Fruit fly (Drosophila melanogaster) whole organism, embryonic: ENCODE measurements around the gene lobo.

ENCODE experiments used
- Ada2b ChIP-seq: fragments of 200-800 bp; sonication (Bioruptor generic); IDR thresholded peaks from 2 replicates; pipeline ENCODE4 v1.3.6; 2022; ENCODE audit warnings: missing biosample characterization, missing genetic modification characterization
- Blimp-1 ChIP-seq: fragments of 200-800 bp; sonication (Bioruptor generic); optimal IDR thresholded peaks from 3 replicates; lab custom pipeline; 2018; ENCODE audit warnings: missing biosample characterization, missing genetic modification characterization, mild to moderate bottlenecking, moderate library complexity, missing genetic modification reagents
- CG10565 ChIP-seq: fragments of 200-800 bp; sonication (Bioruptor generic); optimal IDR thresholded peaks from 3 replicates; lab custom pipeline; 2016; ENCODE audit warnings: missing biosample characterization, mild to moderate bottlenecking, missing genetic modification characterization
- CG11723 ChIP-seq: fragments of 200-800 bp; sonication (Bioruptor generic); optimal IDR thresholded peaks from 2 replicates; lab custom pipeline; 2017; ENCODE audit warnings: missing biosample characterization, mild to moderate bottlenecking, missing genetic modification characterization
- CG14710 ChIP-seq: fragments of 200-800 bp; sonication (Bioruptor generic); optimal IDR thresholded peaks from 3 replicates; lab custom pipeline; 2019; ENCODE audit warnings: missing biosample characterization, mild to moderate bottlenecking, missing genetic modification characterization, moderate library complexity
- CG15011 ChIP-seq: fragments of 200-800 bp; sonication (Bioruptor generic); optimal IDR thresholded peaks from 3 replicates; lab custom pipeline; 2018; ENCODE audit warnings: missing biosample characterization, mild to moderate bottlenecking, missing genetic modification characterization
- CG30403 ChIP-seq: fragments of 200-800 bp; sonication (Bioruptor generic); optimal IDR thresholded peaks from 3 replicates; lab custom pipeline; 2016; ENCODE audit warnings: missing biosample characterization, missing genetic modification characterization
- CG30431 ChIP-seq: fragments of 200-800 bp; sonication (Bioruptor generic); optimal IDR thresholded peaks from 2 replicates; lab custom pipeline; 2017; ENCODE audit warnings: missing biosample characterization, missing genetic modification characterization
- CG31388 ChIP-seq: fragments of 200-800 bp; sonication (Bioruptor generic); optimal IDR thresholded peaks from 2 replicates; lab custom pipeline; 2016; ENCODE audit warnings: missing biosample characterization, missing genetic modification characterization
- CG32532 ChIP-seq: fragments of 200-800 bp; sonication (Bioruptor generic); IDR thresholded peaks from 2 replicates; pipeline ENCODE4 v1.3.6; 2022; ENCODE audit warnings: missing biosample characterization, missing genetic modification characterization
- CG32772 ChIP-seq: fragments of 200-800 bp; sonication (Bioruptor generic); IDR thresholded peaks from 2 replicates; pipeline ENCODE4 v1.3.6; 2022; ENCODE audit warnings: missing biosample characterization, missing genetic modification characterization
- CG6175 ChIP-seq: fragments of 200-800 bp; sonication (Bioruptor generic); IDR thresholded peaks from 3 replicates; pipeline ENCODE4 v1.3.6; 2022; ENCODE audit warnings: missing biosample characterization, missing genetic modification characterization
- CG7928 ChIP-seq: fragments of 200-800 bp; sonication (Bioruptor generic); optimal IDR thresholded peaks from 2 replicates; lab custom pipeline; 2017; ENCODE audit warnings: missing biosample characterization, mild to moderate bottlenecking, missing genetic modification characterization
- CG8944 ChIP-seq: fragments of 200-800 bp; sonication (Bioruptor generic); optimal IDR thresholded peaks from 3 replicates; lab custom pipeline; 2016; ENCODE audit warnings: missing biosample characterization, missing genetic modification characterization
- CkIIα-i1 ChIP-seq: fragments of 200-800 bp; sonication (Bioruptor generic); IDR thresholded peaks from 2 replicates; pipeline ENCODE4 v1.3.6; 2022; ENCODE audit warnings: missing biosample characterization, missing genetic modification characterization
- D19B ChIP-seq: fragments of 200-800 bp; sonication (Bioruptor generic); optimal IDR thresholded peaks from 2 replicates; lab custom pipeline; 2017; ENCODE audit warnings: missing biosample characterization, mild to moderate bottlenecking, missing genetic modification characterization
- Dip3 ChIP-seq: fragments of 200-800 bp; sonication (Bioruptor generic); optimal IDR thresholded peaks from 3 replicates; lab custom pipeline; 2016; ENCODE audit warnings: missing biosample characterization, missing genetic modification characterization
- E2f2 ChIP-seq: fragments of 200-800 bp; sonication (Bioruptor generic); IDR thresholded peaks from 2 replicates; pipeline ENCODE4 v1.3.6; 2022; ENCODE audit warnings: missing biosample characterization, missing genetic modification characterization
- HmgD ChIP-seq: fragments of 200-800 bp; sonication (Bioruptor generic); optimal IDR thresholded peaks from 3 replicates; lab custom pipeline; 2016; ENCODE audit warnings: missing biosample characterization, missing genetic modification characterization
- Meics ChIP-seq: fragments of 200-800 bp; sonication (Bioruptor generic); optimal IDR thresholded peaks from 2 replicates; lab custom pipeline; 2017; ENCODE audit warnings: missing biosample characterization, mild to moderate bottlenecking, missing genetic modification characterization
- Mrtf ChIP-seq: fragments of 200-800 bp; sonication (Bioruptor generic); IDR thresholded peaks from 3 replicates; pipeline ENCODE4 v1.3.6; 2022; ENCODE audit warnings: missing biosample characterization, missing genetic modification characterization
- Nf-YC ChIP-seq: fragments of 200-800 bp; optimal IDR thresholded peaks from 3 replicates; lab custom pipeline; 2019; ENCODE audit warnings: missing biosample characterization, mild to moderate bottlenecking, missing genetic modification characterization, moderate library complexity
- Opbp ChIP-seq: fragments of 200-800 bp; sonication (Bioruptor generic); IDR thresholded peaks from 3 replicates; pipeline ENCODE4 v1.3.6; 2022; ENCODE audit warnings: missing biosample characterization, missing genetic modification characterization; ENCODE audit not compliant: partially characterized antibody
- Rx ChIP-seq: fragments of 200-800 bp; sonication (Bioruptor generic); IDR thresholded peaks from 2 replicates; pipeline ENCODE4 v1.3.6; 2022; ENCODE audit warnings: missing biosample characterization, missing genetic modification characterization
- Sry-β ChIP-seq: fragments of 200-800 bp; sonication (Bioruptor generic); optimal IDR thresholded peaks from 2 replicates; lab custom pipeline; 2018; ENCODE audit warnings: missing biosample characterization, mild to moderate bottlenecking, missing genetic modification characterization, moderate library complexity
- TFAM ChIP-seq: fragments of 200-800 bp; sonication (Bioruptor generic); optimal IDR thresholded peaks from 2 replicates; lab custom pipeline; 2017; ENCODE audit warnings: missing biosample characterization, missing genetic modification characterization, inconsistent platforms
- Trl ChIP-seq, 3 experiments: fragments of >200 bp in 2 of 3; fragments of 200-800 bp in 1 of 3; sonication (Bioruptor generic) in 1 of 3; optimal IDR thresholded peaks; 2 replicates in 1 of 3; 3 replicates in 2 of 3; lab custom pipeline; 2016 to 2017; ENCODE audit warnings: missing biosample characterization in 1 of 3, missing genetic modification characterization in 1 of 3
- Vsx1 ChIP-seq: fragments of 200-800 bp; sonication (Bioruptor generic); optimal IDR thresholded peaks from 2 replicates; lab custom pipeline; 2017; ENCODE audit warnings: missing biosample characterization, mild to moderate bottlenecking, missing genetic modification characterization, missing genetic modification reagents
- cad ChIP-seq: fragments of >200 bp; optimal IDR thresholded peaks from 2 replicates; lab custom pipeline; 2017; ENCODE audit warnings: missing biosample characterization, missing genetic modification characterization
- corto ChIP-seq: fragments of 200-800 bp; sonication (Bioruptor generic); optimal IDR thresholded peaks from 2 replicates; lab custom pipeline; 2016; ENCODE audit warnings: missing biosample characterization, mild to moderate bottlenecking, missing genetic modification characterization, moderate library complexity
- danr ChIP-seq: fragments of 200-800 bp; sonication (Bioruptor generic); IDR thresholded peaks from 2 replicates; pipeline ENCODE4 v1.3.6; 2022; ENCODE audit warnings: missing biosample characterization, missing genetic modification characterization
- ewg ChIP-seq: fragments of 200-800 bp; sonication (Bioruptor generic); optimal IDR thresholded peaks from 3 replicates; lab custom pipeline; 2017; ENCODE audit warnings: mild to moderate bottlenecking, missing biosample characterization, missing genetic modification reagents, missing genetic modification characterization
- hth ChIP-seq: fragments of >200 bp; optimal IDR thresholded peaks from 2 replicates; lab custom pipeline; 2017; ENCODE audit warnings: inconsistent platforms
- inv ChIP-seq: fragments of 200-800 bp; sonication (Bioruptor generic); IDR thresholded peaks from 2 replicates; pipeline ENCODE4 v1.3.6; 2022; ENCODE audit warnings: missing biosample characterization, missing genetic modification characterization; ENCODE audit not compliant: partially characterized antibody
- kah ChIP-seq: fragments of 200-800 bp; sonication (Bioruptor generic); optimal IDR thresholded peaks from 2 replicates; lab custom pipeline; 2018; ENCODE audit warnings: missing biosample characterization, mild to moderate bottlenecking, missing genetic modification characterization
- ken ChIP-seq: fragments of 200-800 bp; sonication (Bioruptor generic); IDR thresholded peaks from 3 replicates; pipeline ENCODE4 v1.3.6; 2022; ENCODE audit warnings: missing biosample characterization, missing genetic modification characterization
- nerfin-1 ChIP-seq: fragments of 200-800 bp; sonication (Bioruptor generic); optimal IDR thresholded peaks from 3 replicates; lab custom pipeline; 2019; ENCODE audit warnings: missing biosample characterization, mild to moderate bottlenecking, missing genetic modification characterization, moderate library complexity
- nmo ChIP-seq: fragments of 200-800 bp; sonication (Bioruptor generic); optimal IDR thresholded peaks from 2 replicates; lab custom pipeline; 2018; ENCODE audit warnings: missing biosample characterization, mild to moderate bottlenecking, missing genetic modification characterization, moderate library complexity
- p53 ChIP-seq: fragments of 200-800 bp; sonication (Bioruptor generic); optimal IDR thresholded peaks from 2 replicates; lab custom pipeline; 2016; ENCODE audit warnings: missing biosample characterization, missing genetic modification characterization
- ro ChIP-seq: fragments of 200-800 bp; sonication (Bioruptor generic); IDR thresholded peaks from 2 replicates; pipeline ENCODE4 v1.3.6; 2022; ENCODE audit warnings: missing biosample characterization, missing genetic modification characterization
- scrt ChIP-seq: fragments of 200-800 bp; sonication (Bioruptor generic); optimal IDR thresholded peaks from 2 replicates; lab custom pipeline; 2018; ENCODE audit warnings: missing biosample characterization, mild to moderate bottlenecking, missing genetic modification characterization, moderate library complexity
- sd ChIP-seq: fragments of 200-800 bp; sonication (Bioruptor generic); optimal IDR thresholded peaks from 3 replicates; lab custom pipeline; 2018; ENCODE audit warnings: missing biosample characterization, mild to moderate bottlenecking, missing genetic modification characterization, moderate library complexity
- sqz ChIP-seq: fragments of 200-800 bp; sonication (Bioruptor generic); optimal IDR thresholded peaks from 3 replicates; lab custom pipeline; 2018; ENCODE audit warnings: missing biosample characterization, mild to moderate bottlenecking, missing genetic modification characterization
- ssp ChIP-seq: fragments of 200-800 bp; sonication (Bioruptor generic); IDR thresholded peaks from 2 replicates; pipeline ENCODE4 v1.3.6; 2022; ENCODE audit warnings: missing biosample characterization, missing genetic modification characterization
- stwl ChIP-seq: fragments of 200-800 bp; sonication (Bioruptor generic); optimal IDR thresholded peaks from 3 replicates; lab custom pipeline; 2018; ENCODE audit warnings: missing biosample characterization, mild to moderate bottlenecking, missing genetic modification characterization, moderate library complexity
- vfl ChIP-seq: fragments of 200-800 bp; sonication (Bioruptor generic); optimal IDR thresholded peaks from 2 replicates; lab custom pipeline; 2016; ENCODE audit warnings: missing biosample characterization, missing genetic modification characterization
- vvl ChIP-seq: fragments of 200-800 bp; sonication (Bioruptor generic); IDR thresholded peaks from 2 replicates; pipeline ENCODE4 v1.3.6; 2022; ENCODE audit warnings: missing biosample characterization, missing genetic modification characterization
- wdn ChIP-seq: fragments of 200-800 bp; sonication (Bioruptor generic); IDR thresholded peaks from 2 replicates; pipeline ENCODE4 v1.3.6; 2022; ENCODE audit warnings: missing biosample characterization, missing genetic modification characterization
- wek ChIP-seq: fragments of 200-800 bp; sonication (Bioruptor generic); optimal IDR thresholded peaks from 3 replicates; lab custom pipeline; 2018; ENCODE audit warnings: missing biosample characterization, mild to moderate bottlenecking, missing genetic modification characterization, moderate library complexity
- yki ChIP-seq: fragments of >200 bp; optimal IDR thresholded peaks from 3 replicates; lab custom pipeline; 2018

The lobo gene

dm6 chr3R:25232271-25232989 lies 38.9 kb upstream of the lobo start, which contains the start of gene Cad96Cb (continued):
- TF ChIP-seq inv (GFP tag; lab: Robert Waterston, UW) (no peak), CG11723 (GFP tag; lab: Kevin White, UChicago) (peak; percentile 80), Sry-β (GFP tag; lab: Kevin White, UChicago) (peak; percentile 45), CkIIα-i1 (GFP tag; lab: Robert Waterston, UW) (no peak), Rx (GFP tag; lab: Robert Waterston, UW) (no peak), HmgD (GFP tag; lab: Kevin White, UChicago) (peak; percentile 28), vvl (GFP tag; lab: Robert Waterston, UW) (peak; percentile 63), hth (no peak), CG30431 (GFP tag; lab: Kevin White, UChicago) (peak; percentile 68), scrt (GFP tag; lab: Kevin White, UChicago) (peak; percentile 48), Nf-YC (no peak), ewg (GFP tag; lab: Kevin White, UChicago) (peak; percentile 75), CG31388 (GFP tag; lab: Kevin White, UChicago) (peak; percentile 18), CG14710 (tag; lab: Kevin White, UChicago) (peak; percentile 93), nerfin-1 (peak; percentile 88), CG6175 (GFP tag; lab: Robert Waterston, UW) (0 out of 3 replicates have a peak, but pooled peaks have one; percentile 41), Blimp-1 (GFP tag; lab: Kevin White, UChicago) (peak; percentile 83), sd (peak; percentile 20), D19B (GFP tag; lab: Kevin White, UChicago) (peak; percentile 31), Mrtf (GFP tag; lab: Robert Waterston, UW) (peak; percentile 38; the same call in 1 of the 3 replicates), stwl (no peak), cad (no peak), CG7928 (GFP tag; lab: Kevin White, UChicago) (peak; percentile 7), Opbp (no peak), vfl (GFP tag; lab: Kevin White, UChicago) (no peak), Dip3 (GFP tag; lab: Kevin White, UChicago) (peak; percentile 20), sqz (GFP tag; lab: Kevin White, UChicago) (peak; percentile 24), ssp (GFP tag; lab: Robert Waterston, UW) (peak; percentile 41), yki (no peak), ken (GFP tag; lab: Robert Waterston, UW) (peak; percentile 71; the same call in 2 of the 3 replicates), kah (GFP tag; lab: Kevin White, UChicago) (peak; percentile 80), CG30403 (peak; percentile 92), Ada2b (GFP tag; lab: Robert Waterston, UW) (no peak), danr (GFP tag; lab: Robert Waterston, UW) (peak; percentile 44; the same call in 1 of the 2 replicates), Trl (optimal IDR thresholded peaks at IDR 0.05; lab: Kevin White, UChicago) (no peak), Trl (GFP tag; optimal IDR thresholded peaks at IDR 0.05; lab: Kevin White, UChicago) (peak; percentile 74), CG10565 (GFP tag; lab: Kevin White, UChicago) (peak; percentile 28), Meics (GFP tag; lab: Kevin White, UChicago) (peak; percentile 69), corto (GFP tag; lab: Kevin White, UChicago) (peak; percentile 31), E2f2 (GFP tag; lab: Robert Waterston, UW) (peak; percentile 50), p53 (GFP tag; lab: Kevin White, UChicago) (no peak), wek (GFP tag; lab: Kevin White, UChicago) (peak; percentile 35), TFAM (GFP tag; lab: Kevin White, UChicago) (peak; percentile 22), ro (GFP tag; lab: Robert Waterston, UW) (no peak), wdn (no peak), CG8944 (peak; percentile 75), CG15011 (GFP tag; lab: Kevin White, UChicago) (peak; percentile 77), CG32772 (GFP tag; lab: Robert Waterston, UW) (no peak), nmo (GFP tag; lab: Kevin White, UChicago) (peak; percentile 95), Vsx1 (GFP tag; lab: Kevin White, UChicago) (peak; percentile 75), CG32532 (GFP tag; lab: Robert Waterston, UW) (peak; percentile 40; the same call in 1 of the 2 replicates)
